Worm (Caenorhabditis elegans) whole organism, L2 larva: ENCODE measurements around the gene M110.8.

Experiments
- ZK546.5 ChIP-seq: sonication (generic microtip); optimal IDR thresholded peaks from 2 replicates; lab custom pipeline; 2017; ENCODE audit warnings: missing biosample characterization, missing genetic modification characterization
- ama-1 ChIP-seq: fragments of 150-350 bp; optimal IDR thresholded peaks from 2 replicates; lab custom pipeline; 2018; ENCODE audit warnings: inconsistent platforms
- blmp-1 ChIP-seq: sonication (generic microtip); optimal IDR thresholded peaks from 2 replicates; lab custom pipeline; 2017; ENCODE audit warnings: missing genetic modification characterization, mild to moderate bottlenecking, missing compliant biosample characterization, antibody characterized with exemption, moderate library complexity; ENCODE audit not compliant: insufficient read depth
- ceh-82 ChIP-seq: fragments of 150-350 bp; optimal IDR thresholded peaks from 2 replicates; lab custom pipeline; 2014; ENCODE audit warnings: missing biosample characterization, missing genetic modification characterization
- elt-1 ChIP-seq: fragments of 150-350 bp; optimal IDR thresholded peaks from 2 replicates; lab custom pipeline; 2014; ENCODE audit warnings: missing biosample characterization, missing genetic modification characterization
- lin-13 ChIP-seq: fragments of 150-350 bp; optimal IDR thresholded peaks from 2 replicates; lab custom pipeline; 2014; ENCODE audit warnings: missing biosample characterization, missing genetic modification reagents, missing genetic modification characterization
- mbf-1 ChIP-seq: sonication (generic microtip); optimal IDR thresholded peaks from 2 replicates; lab custom pipeline; 2017; ENCODE audit warnings: missing biosample characterization, missing genetic modification characterization
- nhr-10 ChIP-seq: sonication (generic microtip); optimal IDR thresholded peaks from 2 replicates; lab custom pipeline; 2017; ENCODE audit warnings: missing biosample characterization, missing genetic modification characterization
- sem-4 ChIP-seq: fragments of 150-350 bp; optimal IDR thresholded peaks from 2 replicates; lab custom pipeline; 2014; ENCODE audit warnings: missing biosample characterization, missing genetic modification reagents, missing genetic modification characterization
- snpc-4 ChIP-seq: fragments of 150-350 bp; optimal IDR thresholded peaks from 2 replicates; lab custom pipeline; 2014; ENCODE audit warnings: missing biosample characterization, missing genetic modification characterization
- ztf-4 ChIP-seq: fragments of 150-350 bp; optimal IDR thresholded peaks from 2 replicates; lab custom pipeline; 2014; ENCODE audit warnings: missing biosample characterization, missing genetic modification characterization

- no peak for TF ChIP-seq snpc-4 (tag; lab: Kevin White, UChicago)
- no peak for TF ChIP-seq mbf-1 (tag; lab: Kevin White, UChicago)
- TF ChIP-seq blmp-1 (tag; lab: Kevin White, UChicago) = no peak
- TF ChIP-seq ceh-82 (tag; lab: Kevin White, UChicago) = no peak
- no peak for TF ChIP-seq ama-1 (lab: Kevin White, UChicago)
- no peak for TF ChIP-seq elt-1 (tag; lab: Kevin White, UChicago)
- no peak for TF ChIP-seq ztf-4
- TF ChIP-seq lin-13 (GFP tag; lab: Kevin White, UChicago) = no peak
- no peak for TF ChIP-seq sem-4 (tag; lab: Kevin White, UChicago)
- TF ChIP-seq ZK546.5 (tag; lab: Kevin White, UChicago) = no peak
- no peak for TF ChIP-seq nhr-10 (tag; lab: Kevin White, UChicago)
Measured at ce11 chrII:8214367-8214766, 5.0 kb upstream of the M110.8 start, which contains the start of gene M110.10.
